Fruit fly (Drosophila melanogaster): ENCODE measurements around the gene Pkc98E.

Gene Pkc98E

DNA sequence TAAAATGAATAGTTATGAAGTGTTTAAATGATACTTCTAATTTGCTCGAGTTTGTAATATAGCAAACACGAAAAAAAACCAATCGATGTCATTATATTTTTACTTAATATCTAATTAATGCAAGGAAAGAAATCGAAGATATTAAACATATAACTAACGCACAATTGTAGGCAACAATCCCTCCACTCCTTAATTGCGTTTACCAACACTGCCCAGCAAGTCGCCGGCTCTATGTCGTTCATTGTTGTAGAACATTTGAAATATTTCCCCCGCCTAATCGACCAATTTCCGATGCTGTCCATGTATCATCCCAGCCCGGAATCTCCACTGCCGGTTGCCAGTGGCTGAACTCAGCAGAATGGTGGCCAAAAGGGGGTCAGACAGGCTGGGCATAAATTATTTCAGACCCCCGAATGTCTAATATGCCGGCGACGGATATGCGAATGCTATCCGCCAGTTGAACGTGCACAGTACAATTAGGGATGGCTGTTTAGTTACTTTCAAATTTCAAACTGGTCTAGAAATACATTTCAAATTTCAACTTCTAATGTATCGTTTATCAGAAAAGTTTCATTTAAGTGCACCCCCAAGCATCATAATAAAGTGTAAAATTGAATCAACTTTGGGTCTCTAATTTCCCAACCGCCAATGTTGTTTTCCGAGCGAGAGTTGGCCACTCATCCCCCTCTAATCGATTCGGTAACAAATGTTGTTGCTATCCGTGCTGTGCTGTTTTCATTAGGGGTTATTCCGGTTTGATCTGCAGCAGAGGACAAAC, 29.7 kb downstream of the Pkc98E start (continued):
- TF ChIP-seq dsx (GFP tag; optimal IDR thresholded peaks at IDR 0.05; ENCODE audit: poor library complexity, severe bottlenecking) = no peak
- peak; percentile 49; the same call in 1 of the 3 replicates for TF ChIP-seq eg (GFP tag; IDR thresholded peaks at IDR 0.05)
- no peak for TF ChIP-seq CG6163 (GFP tag; IDR thresholded peaks at IDR 0.05)
- no peak for TF ChIP-seq CG9139 (GFP tag; optimal IDR thresholded peaks at IDR 0.05)
- TF ChIP-seq Hr4 (GFP tag; optimal IDR thresholded peaks at IDR 0.05) = peak; percentile 23
- no peak for TF ChIP-seq CG6276 (GFP tag; optimal IDR thresholded peaks at IDR 0.05)
- no peak for TF ChIP-seq Ets96B (tag; optimal IDR thresholded peaks at IDR 0.05)
- TF ChIP-seq Sox14 (GFP tag; optimal IDR thresholded peaks at IDR 0.05) = no peak
- TF ChIP-seq Smox (GFP tag; optimal IDR thresholded peaks at IDR 0.05) = no peak

DNA sequence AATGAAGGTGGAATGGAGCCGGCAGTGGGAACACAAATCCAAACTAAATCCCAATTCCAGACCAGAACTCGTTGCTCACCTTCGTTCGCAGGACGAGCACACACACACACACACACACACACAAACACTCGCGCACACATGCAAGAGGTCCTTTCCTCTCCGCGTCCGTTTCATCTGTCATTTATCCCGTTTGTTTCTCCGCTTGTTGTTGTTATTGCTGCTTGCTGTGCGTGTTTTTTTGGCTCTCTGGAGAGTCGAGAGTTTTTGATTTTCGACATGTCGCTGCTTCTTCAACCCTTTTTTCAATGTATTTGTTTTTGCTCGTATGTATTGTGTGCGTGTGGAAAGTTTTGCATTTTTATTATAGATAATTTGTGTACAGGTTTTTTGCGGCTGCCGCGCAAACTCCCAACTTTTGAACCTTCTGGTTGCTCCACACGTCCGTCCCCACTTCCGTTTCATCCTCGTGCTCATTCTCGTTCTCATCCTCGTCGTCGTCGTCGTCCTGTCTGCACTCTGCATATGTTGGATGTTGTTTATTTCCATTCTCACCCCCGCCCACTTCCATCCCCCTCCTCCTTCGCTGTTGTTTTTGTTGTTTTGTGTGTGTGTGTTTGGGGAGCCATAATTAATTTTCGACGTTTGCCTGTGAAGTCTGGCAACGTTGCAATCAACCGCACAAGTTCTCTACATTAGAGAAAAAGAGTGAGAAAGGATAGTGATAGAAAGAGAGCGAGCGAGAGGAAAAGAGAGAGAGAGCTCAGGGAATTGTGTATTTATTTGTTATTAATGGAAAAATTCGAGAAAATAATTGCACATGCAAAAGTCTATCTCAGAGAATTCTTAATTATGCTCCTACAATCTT, 30.5 kb downstream of the Pkc98E start:
- TF ChIP-seq Eip78C (GFP tag) = peak; percentile 30
- TF ChIP-seq CG4318 (GFP tag; optimal IDR thresholded peaks at IDR 0.05) = no peak
- TF ChIP-seq CG6854 (GFP tag; optimal IDR thresholded peaks at IDR 0.05) = peak; percentile 17
- no peak for TF ChIP-seq CG3919 (GFP tag; optimal IDR thresholded peaks at IDR 0.05)
- TF ChIP-seq dac (GFP tag; optimal IDR thresholded peaks at IDR 0.05) = no peak
- peak; percentile 47 for TF ChIP-seq svp (GFP tag)
- TF ChIP-seq eg (GFP tag; IDR thresholded peaks at IDR 0.05) = 0 out of 3 replicates have a peak, but pooled peaks have one; percentile 0
- TF ChIP-seq CG7368 (GFP tag; optimal IDR thresholded peaks at IDR 0.05) = no peak

dm6 chr3R:29071141-29071540, 32.2 kb downstream of the Pkc98E start:
- no peak for TF ChIP-seq CG8319 (GFP tag; optimal IDR thresholded peaks at IDR 0.05)
- TF ChIP-seq Ets96B (tag; optimal IDR thresholded peaks at IDR 0.05) = no peak
- no peak for TF ChIP-seq CG8119 (GFP tag; IDR thresholded peaks at IDR 0.05)
- TF ChIP-seq eg (GFP tag; IDR thresholded peaks at IDR 0.05) = no peak
- peak; percentile 17 for TF ChIP-seq vri (GFP tag; optimal IDR thresholded peaks at IDR 0.05)
- TF ChIP-seq svp (GFP tag) = peak; percentile 40
- peak; percentile 66 for TF ChIP-seq fkh (GFP tag; optimal IDR thresholded peaks at IDR 0.05)

- no peak for TF ChIP-seq Hr38 (GFP tag; optimal IDR thresholded peaks at IDR 0.05)
- TF ChIP-seq salr (GFP tag; optimal IDR thresholded peaks at IDR 0.05) = no peak
- no peak for TF ChIP-seq Hr39 (GFP tag; optimal IDR thresholded peaks at IDR 0.05)
- TF ChIP-seq cyc (GFP tag; optimal IDR thresholded peaks at IDR 0.05) = no peak
- no peak for TF ChIP-seq Smox (GFP tag; optimal IDR thresholded peaks at IDR 0.05)
- no peak for TF ChIP-seq CG1621 (tag; optimal IDR thresholded peaks at IDR 0.05)
- TF ChIP-seq CG11762 (GFP tag; optimal IDR thresholded peaks at IDR 0.05; ENCODE audit: insufficient read depth) = no peak
- 0 out of 2 replicates have a peak, but pooled peaks have one; percentile 8 for TF ChIP-seq CG15336 (GFP tag; IDR thresholded peaks at IDR 0.05)
- no peak for TF ChIP-seq vri (GFP tag; optimal IDR thresholded peaks at IDR 0.05)
- TF ChIP-seq spab (GFP tag; optimal IDR thresholded peaks at IDR 0.05) = no peak
- TF ChIP-seq CG9139 (GFP tag; optimal IDR thresholded peaks at IDR 0.05) = no peak
- TF ChIP-seq CG8319 (GFP tag; optimal IDR thresholded peaks at IDR 0.05) = no peak
- peak in 1 of 2 experiments; percentile 17 for TF ChIP-seq ss (GFP tag; optimal IDR thresholded peaks at IDR 0.05)
- peak; percentile 35 for TF ChIP-seq dsx (GFP tag; optimal IDR thresholded peaks at IDR 0.05; ENCODE audit: poor library complexity, severe bottlenecking)
- no peak for TF ChIP-seq dac (GFP tag; optimal IDR thresholded peaks at IDR 0.05)
- TF ChIP-seq Met (GFP tag; optimal IDR thresholded peaks at IDR 0.05) = no peak
- TF ChIP-seq CG3032 (tag; optimal IDR thresholded peaks at IDR 0.05) = peak; percentile 43
- no peak for TF ChIP-seq Ets21C (GFP tag; optimal IDR thresholded peaks at IDR 0.05)
- TF ChIP-seq Blimp-1 (GFP tag; optimal IDR thresholded peaks at IDR 0.05) = no peak
- no peak for TF ChIP-seq CG16779 (tag; optimal IDR thresholded peaks at IDR 0.05)
- TF ChIP-seq Sox102F (GFP tag; optimal IDR thresholded peaks at IDR 0.05) = no peak
- no peak for TF ChIP-seq CG4318 (GFP tag; optimal IDR thresholded peaks at IDR 0.05)
- TF ChIP-seq CG3919 (GFP tag; optimal IDR thresholded peaks at IDR 0.05) = peak; percentile 34
- TF ChIP-seq fd59A (GFP tag; optimal IDR thresholded peaks at IDR 0.05) = no peak
- TF ChIP-seq CG6792 (GFP tag; optimal IDR thresholded peaks at IDR 0.05) = no peak
- no peak for TF ChIP-seq CG8632 (GFP tag; optimal IDR thresholded peaks at IDR 0.05)
- peak; percentile 24 for TF ChIP-seq CG10669 (GFP tag; optimal IDR thresholded peaks at IDR 0.05)
- TF ChIP-seq pdm3 (GFP tag; optimal IDR thresholded peaks at IDR 0.05) = no peak
- no peak for TF ChIP-seq CG31627 (GFP tag; optimal IDR thresholded peaks at IDR 0.05)
Measured at dm6 chr3R:29072834-29073233, 33.9 kb downstream of the Pkc98E start.
